Fruit fly (Drosophila melanogaster) whole organism, prepupa: ENCODE data around the gene CG11584.

Experiments used
- CG10631 ChIP-seq: fragments of 200-800 bp; sonication (Bioruptor generic); optimal IDR thresholded peaks from 2 replicates; lab custom pipeline; 2016; ENCODE audit warnings: missing biosample characterization, missing genetic modification characterization
- CG11902 ChIP-seq: fragments of 200-800 bp; sonication (Bioruptor generic); optimal IDR thresholded peaks from 3 replicates; lab custom pipeline; 2016; ENCODE audit warnings: missing biosample characterization, missing genetic modification characterization
- CG15336 ChIP-seq: fragments of 200-800 bp; sonication (Bioruptor generic); IDR thresholded peaks from 2 replicates; pipeline ENCODE4 v1.3.6; 2022; ENCODE audit warnings: missing biosample characterization, missing genetic modification characterization
- CG1621 ChIP-seq: fragments of 200-800 bp; sonication (Bioruptor generic); optimal IDR thresholded peaks from 3 replicates; lab custom pipeline; 2018; ENCODE audit warnings: missing biosample characterization, mild to moderate bottlenecking, missing genetic modification characterization
- CG16779 ChIP-seq: fragments of 200-800 bp; sonication (Bioruptor generic); optimal IDR thresholded peaks from 3 replicates; lab custom pipeline; 2017; ENCODE audit warnings: missing biosample characterization, mild to moderate bottlenecking, missing genetic modification characterization
- CG3032 ChIP-seq: fragments of 200-800 bp; optimal IDR thresholded peaks from 2 replicates; lab custom pipeline; 2019; ENCODE audit warnings: missing biosample characterization, mild to moderate bottlenecking, missing genetic modification characterization, moderate library complexity
- CG31627 ChIP-seq: fragments of 200-800 bp; sonication (Bioruptor generic); optimal IDR thresholded peaks from 3 replicates; lab custom pipeline; 2016; ENCODE audit warnings: missing biosample characterization, missing genetic modification characterization
- CG32006 ChIP-seq: fragments of 200-800 bp; sonication (Bioruptor generic); optimal IDR thresholded peaks from 3 replicates; lab custom pipeline; 2017; ENCODE audit warnings: missing biosample characterization, mild to moderate bottlenecking, missing genetic modification characterization
- CG34406 ChIP-seq: fragments of 200-800 bp; sonication (Bioruptor generic); optimal IDR thresholded peaks from 3 replicates; lab custom pipeline; 2016; ENCODE audit warnings: missing biosample characterization, missing genetic modification characterization
- CG3919 ChIP-seq: fragments of 200-800 bp; sonication (Bioruptor generic); optimal IDR thresholded peaks from 3 replicates; lab custom pipeline; 2016; ENCODE audit warnings: missing biosample characterization, missing genetic modification characterization
- CG4318 ChIP-seq: fragments of 200-800 bp; sonication (Bioruptor generic); optimal IDR thresholded peaks from 3 replicates; lab custom pipeline; 2017; ENCODE audit warnings: missing biosample characterization, mild to moderate bottlenecking, missing genetic modification characterization
- CG6163 ChIP-seq: fragments of 200-800 bp; sonication (Bioruptor generic); IDR thresholded peaks from 3 replicates; pipeline ENCODE4 v1.3.6; 2022; ENCODE audit warnings: missing biosample characterization, missing genetic modification characterization
- CG6276 ChIP-seq: fragments of 200-800 bp; sonication (Bioruptor generic); optimal IDR thresholded peaks from 2 replicates; lab custom pipeline; 2017; ENCODE audit warnings: missing biosample characterization, mild to moderate bottlenecking, missing genetic modification characterization
- CG6792 ChIP-seq: fragments of 200-800 bp; sonication (Bioruptor generic); optimal IDR thresholded peaks from 3 replicates; lab custom pipeline; 2016; ENCODE audit warnings: missing biosample characterization, missing genetic modification characterization
- CG6808 ChIP-seq: fragments of 200-800 bp; sonication (Bioruptor generic); optimal IDR thresholded peaks from 3 replicates; lab custom pipeline; 2017; ENCODE audit warnings: missing biosample characterization, missing genetic modification characterization, mild to moderate bottlenecking, moderate library complexity, missing genetic modification reagents
- CG6854 ChIP-seq: fragments of 200-800 bp; sonication (Bioruptor generic); optimal IDR thresholded peaks from 2 replicates; lab custom pipeline; 2017; ENCODE audit warnings: missing biosample characterization, mild to moderate bottlenecking, missing genetic modification characterization
- CG7368 ChIP-seq: fragments of 200-800 bp; sonication (Bioruptor generic); optimal IDR thresholded peaks from 3 replicates; lab custom pipeline; 2016; ENCODE audit warnings: missing biosample characterization, missing genetic modification characterization
- CG8119 ChIP-seq: fragments of 200-800 bp; sonication (Bioruptor generic); IDR thresholded peaks from 3 replicates; pipeline ENCODE4 v1.3.6; 2022; ENCODE audit warnings: missing biosample characterization, missing genetic modification characterization
- CG8319 ChIP-seq: fragments of 200-800 bp; sonication (Bioruptor generic); optimal IDR thresholded peaks from 3 replicates; lab custom pipeline; 2016; ENCODE audit warnings: missing biosample characterization, missing genetic modification characterization
- CG8632 ChIP-seq: fragments of 200-800 bp; sonication (Bioruptor generic); optimal IDR thresholded peaks from 3 replicates; lab custom pipeline; 2016; ENCODE audit warnings: missing biosample characterization, missing genetic modification characterization
- CG9139 ChIP-seq: fragments of 200-800 bp; sonication (Bioruptor generic); optimal IDR thresholded peaks from 3 replicates; lab custom pipeline; 2017; ENCODE audit warnings: missing biosample characterization, mild to moderate bottlenecking, missing genetic modification characterization
- Eip75B ChIP-seq: fragments of 200-800 bp; sonication (Bioruptor generic); optimal IDR thresholded peaks from 3 replicates; lab custom pipeline; 2016; ENCODE audit warnings: missing biosample characterization, missing genetic modification characterization
- Eip93F ChIP-seq: fragments of 200-800 bp; sonication (Bioruptor generic); optimal IDR thresholded peaks from 2 replicates; lab custom pipeline; 2016; ENCODE audit warnings: missing biosample characterization, mild to moderate bottlenecking, missing genetic modification characterization
- Ets21C ChIP-seq: fragments of 200-800 bp; sonication (Bioruptor generic); optimal IDR thresholded peaks from 3 replicates; lab custom pipeline; 2016; ENCODE audit warnings: missing biosample characterization, missing genetic modification characterization
- Ets96B ChIP-seq: fragments of 200-800 bp; optimal IDR thresholded peaks from 2 replicates; lab custom pipeline; 2019; ENCODE audit warnings: missing biosample characterization, mild to moderate bottlenecking, missing genetic modification characterization, moderate library complexity
- Hr4 ChIP-seq: fragments of 200-800 bp; sonication (Bioruptor generic); optimal IDR thresholded peaks from 3 replicates; lab custom pipeline; 2016; ENCODE audit warnings: missing biosample characterization, missing genetic modification characterization
- Lpt ChIP-seq: fragments of 200-800 bp; sonication (Bioruptor generic); optimal IDR thresholded peaks from 3 replicates; lab custom pipeline; 2016; ENCODE audit warnings: missing biosample characterization, missing genetic modification characterization
- Met ChIP-seq: fragments of 200-800 bp; sonication (Bioruptor generic); optimal IDR thresholded peaks from 3 replicates; lab custom pipeline; 2016; ENCODE audit warnings: missing biosample characterization, missing genetic modification characterization
- OdsH ChIP-seq: fragments of 200-800 bp; sonication (Bioruptor generic); optimal IDR thresholded peaks from 3 replicates; lab custom pipeline; 2016; ENCODE audit warnings: missing biosample characterization, missing genetic modification characterization
- Sox14 ChIP-seq: fragments of 200-800 bp; sonication (Bioruptor generic); optimal IDR thresholded peaks from 3 replicates; lab custom pipeline; 2016; ENCODE audit warnings: missing biosample characterization, missing genetic modification characterization
- Sox15 ChIP-seq: fragments of 200-800 bp; sonication (Bioruptor generic); optimal IDR thresholded peaks from 3 replicates; lab custom pipeline; 2016; ENCODE audit warnings: missing biosample characterization, missing genetic modification characterization
- achi ChIP-seq: fragments of 200-800 bp; sonication (Bioruptor generic); optimal IDR thresholded peaks from 3 replicates; lab custom pipeline; 2016; ENCODE audit warnings: missing biosample characterization, missing genetic modification characterization
- acj6 ChIP-seq: fragments of 200-800 bp; sonication (Bioruptor generic); optimal IDR thresholded peaks from 3 replicates; lab custom pipeline; 2016; ENCODE audit warnings: missing biosample characterization, missing genetic modification characterization
- cyc ChIP-seq: fragments of 200-800 bp; sonication (Bioruptor generic); optimal IDR thresholded peaks from 3 replicates; lab custom pipeline; 2016; ENCODE audit warnings: missing biosample characterization, missing genetic modification characterization
- dac ChIP-seq: fragments of 200-800 bp; sonication (Bioruptor generic); optimal IDR thresholded peaks from 2 replicates; lab custom pipeline; 2017; ENCODE audit warnings: missing biosample characterization, mild to moderate bottlenecking, missing genetic modification characterization
- dsx ChIP-seq: fragments of 200-800 bp; optimal IDR thresholded peaks from 3 replicates; lab custom pipeline; 2019; ENCODE audit warnings: missing biosample characterization, mild to moderate bottlenecking, missing genetic modification characterization, moderate library complexity; ENCODE audit not compliant: poor library complexity, severe bottlenecking
- eg ChIP-seq: fragments of 200-800 bp; sonication (Bioruptor generic); IDR thresholded peaks from 3 replicates; pipeline ENCODE4 v1.3.6; 2022; ENCODE audit warnings: missing biosample characterization, missing genetic modification characterization
- esn ChIP-seq: fragments of 200-800 bp; sonication (Bioruptor generic); optimal IDR thresholded peaks from 2 replicates; lab custom pipeline; 2016; ENCODE audit warnings: missing biosample characterization, mild to moderate bottlenecking, missing genetic modification characterization, moderate library complexity
- fkh ChIP-seq: fragments of 200-800 bp; sonication (Bioruptor generic); optimal IDR thresholded peaks from 3 replicates; lab custom pipeline; 2017; ENCODE audit warnings: missing biosample characterization, mild to moderate bottlenecking, missing genetic modification characterization, moderate library complexity
- lz ChIP-seq: fragments of 200-800 bp; sonication (Bioruptor generic); optimal IDR thresholded peaks from 3 replicates; lab custom pipeline; 2016; ENCODE audit warnings: missing biosample characterization, missing genetic modification characterization
- net ChIP-seq: fragments of 200-800 bp; sonication (Bioruptor generic); optimal IDR thresholded peaks from 3 replicates; lab custom pipeline; 2016; ENCODE audit warnings: missing biosample characterization, missing genetic modification characterization
- pdm3 ChIP-seq: fragments of 200-800 bp; sonication (Bioruptor generic); optimal IDR thresholded peaks from 3 replicates; lab custom pipeline; 2016; ENCODE audit warnings: missing biosample characterization, missing genetic modification characterization
- spab ChIP-seq: fragments of 200-800 bp; sonication (Bioruptor generic); optimal IDR thresholded peaks from 2 replicates; lab custom pipeline; 2017; ENCODE audit warnings: missing biosample characterization, mild to moderate bottlenecking, missing genetic modification characterization, missing genetic modification reagents
- ss ChIP-seq, 2 experiments: fragments of 200-800 bp; sonication (Bioruptor generic); optimal IDR thresholded peaks; 2 replicates in 1 of 2; 3 replicates in 1 of 2; lab custom pipeline; 2017 to 2018; ENCODE audit warnings: mild to moderate bottlenecking in 2 of 2, missing biosample characterization in 2 of 2, missing genetic modification characterization in 2 of 2, moderate library complexity in 1 of 2
- svp ChIP-seq: fragments of 200-800 bp; sonication (Bioruptor generic); peaks from one replicate; lab custom pipeline; 2016; ENCODE audit warnings: missing biosample characterization, missing genetic modification characterization
- topi ChIP-seq: fragments of 200-800 bp; sonication (Bioruptor generic); optimal IDR thresholded peaks from 3 replicates; lab custom pipeline; 2016; ENCODE audit warnings: missing biosample characterization, missing genetic modification characterization
- vri ChIP-seq: fragments of 200-800 bp; sonication (Bioruptor generic); optimal IDR thresholded peaks from 3 replicates; lab custom pipeline; 2016; ENCODE audit warnings: missing biosample characterization, mild to moderate bottlenecking, missing genetic modification characterization

Gene CG11584

DNA sequence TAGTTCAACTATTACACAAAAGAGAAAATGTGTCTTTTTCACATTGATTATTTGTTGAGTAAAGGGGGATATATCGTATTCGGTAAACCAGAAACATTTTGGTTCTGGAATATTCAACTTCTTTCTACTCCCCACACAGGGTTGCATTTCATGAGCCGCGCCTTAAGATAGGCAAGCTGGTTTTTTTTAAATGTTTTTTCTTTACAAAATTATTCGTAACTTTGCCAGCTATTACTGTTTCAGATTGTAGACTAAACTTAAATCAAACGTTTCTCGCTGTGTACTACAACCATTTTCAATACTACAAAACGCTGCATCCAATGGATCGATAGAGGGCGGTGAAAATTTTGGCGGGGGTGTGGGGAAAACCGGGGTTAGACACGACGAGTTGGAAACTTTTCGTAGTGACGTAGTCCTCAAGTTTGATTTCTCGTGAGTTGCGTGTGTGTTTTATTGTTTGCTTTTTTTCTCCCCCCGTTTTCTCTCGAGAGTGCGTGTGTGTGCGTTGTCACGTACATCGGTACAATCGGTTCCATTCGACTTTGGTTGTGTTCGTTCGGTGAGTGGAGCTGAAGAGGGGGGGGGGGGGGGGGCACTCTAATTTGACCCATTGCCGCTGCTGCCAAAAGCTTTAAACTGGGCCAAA, 32.8 kb downstream of the CG11584 start (continued):
- peak; percentile 39 for TF ChIP-seq CG3919 (GFP tag; lab: Kevin White, UChicago)
- TF ChIP-seq, all 60 proteins: peak for 22

DNA sequence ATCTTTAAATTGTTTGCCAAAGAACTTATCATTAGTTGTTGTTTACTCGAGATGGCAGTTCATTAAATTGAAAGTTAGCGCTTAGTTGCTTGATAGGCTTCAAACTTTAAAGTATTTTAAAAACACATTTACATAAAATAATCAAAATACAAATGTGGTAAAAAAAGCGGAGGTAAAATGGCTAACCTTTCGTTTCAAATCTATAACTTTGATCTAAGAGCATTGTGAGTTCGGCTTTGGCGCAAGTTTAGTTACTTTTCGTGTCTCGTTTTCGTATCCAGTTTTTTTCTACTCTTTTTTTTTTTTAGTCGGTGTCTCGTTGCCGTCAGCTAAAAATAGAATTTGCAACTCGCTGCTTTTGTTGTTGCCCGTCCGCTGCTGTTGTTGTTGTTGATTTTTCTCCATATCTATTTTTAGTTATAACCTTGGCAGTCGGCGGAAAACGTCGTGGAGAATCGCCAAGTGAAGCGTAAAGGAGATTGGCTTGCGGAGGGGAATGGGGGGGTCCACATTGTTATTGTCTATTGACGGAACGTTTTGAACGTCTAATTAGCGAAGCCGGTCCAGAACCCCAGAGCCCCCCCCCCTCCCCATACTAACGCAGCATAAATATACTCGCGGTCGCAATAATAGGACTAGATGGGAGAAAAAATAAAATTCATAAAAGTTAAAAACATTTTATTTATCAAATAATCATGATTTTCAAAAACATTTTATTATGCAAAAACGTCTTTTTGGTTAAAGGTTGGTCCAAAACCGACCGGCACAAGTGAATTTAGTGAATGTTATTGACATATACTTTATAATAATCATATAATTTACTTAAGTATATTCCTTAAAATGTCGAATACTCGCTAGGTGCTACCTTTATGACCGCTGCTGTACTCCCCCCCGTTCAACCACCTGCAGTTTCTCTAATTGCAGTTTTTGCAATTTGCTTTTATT, 33.9 kb downstream of the CG11584 start:
- peak; percentile 61 for TF ChIP-seq CG3919 (GFP tag; lab: Kevin White, UChicago)
- TF ChIP-seq CG3032 (tag; lab: Kevin White, UChicago): peak; percentile 75
- TF ChIP-seq fkh (GFP tag; lab: Kevin White, UChicago): no peak
- peak; percentile 47 for TF ChIP-seq pdm3 (GFP tag; lab: Kevin White, UChicago)
- TF ChIP-seq CG8319 (GFP tag; lab: Kevin White, UChicago): no peak
- peak; percentile 43 for TF ChIP-seq Hr4 (GFP tag; lab: Kevin White, UChicago)
- TF ChIP-seq dsx (GFP tag; lab: Kevin White, UChicago): peak; percentile 72
- TF ChIP-seq Eip75B (GFP tag; lab: Kevin White, UChicago): no peak
- TF ChIP-seq CG7368: no peak
- peak; percentile 69 for TF ChIP-seq acj6 (GFP tag; lab: Kevin White, UChicago)
- no peak for TF ChIP-seq svp
- peak; percentile 84 for TF ChIP-seq eg
- peak; percentile 15 for TF ChIP-seq Met
- TF ChIP-seq CG31627 (GFP tag; lab: Kevin White, UChicago): no peak
- peak; percentile 73 for TF ChIP-seq CG10631 (GFP tag; lab: Kevin White, UChicago)
- TF ChIP-seq CG32006 (GFP tag; lab: Kevin White, UChicago): peak; percentile 91
- TF ChIP-seq esn (GFP tag; lab: Kevin White, UChicago): no peak
- peak; percentile 21 for TF ChIP-seq CG9139 (GFP tag; lab: Kevin White, UChicago)
- peak; percentile 80 for TF ChIP-seq CG6163
- TF ChIP-seq CG8632: peak; percentile 32
- peak; percentile 13 for TF ChIP-seq CG6792 (GFP tag; lab: Kevin White, UChicago)
- peak; percentile 65 for TF ChIP-seq spab (GFP tag; lab: Kevin White, UChicago)
- TF ChIP-seq CG15336 (GFP tag; lab: Robert Waterston, UW): peak; percentile 88
- peak; percentile 69 for TF ChIP-seq dac
- TF ChIP-seq Ets96B: peak; percentile 75
- TF ChIP-seq CG6854 (GFP tag; lab: Kevin White, UChicago): peak; percentile 13
- TF ChIP-seq CG8119 (GFP tag; lab: Robert Waterston, UW): peak; percentile 86
- no peak for TF ChIP-seq Sox15
- TF ChIP-seq CG16779 (tag; lab: Kevin White, UChicago): peak; percentile 80
- no peak for TF ChIP-seq CG11902
- TF ChIP-seq CG34406 (GFP tag; lab: Kevin White, UChicago): peak; percentile 46
- peak; percentile 71 for TF ChIP-seq achi (GFP tag; lab: Kevin White, UChicago)
- no peak for TF ChIP-seq vri (GFP tag; lab: Kevin White, UChicago)
- TF ChIP-seq ss (GFP tag; optimal IDR thresholded peaks at IDR 0.05; lab: Kevin White, UChicago): peak; percentile 33 to 64
- peak; percentile 16 for TF ChIP-seq net (GFP tag; lab: Kevin White, UChicago)
- peak; percentile 47 for TF ChIP-seq CG1621 (tag; lab: Kevin White, UChicago)
- TF ChIP-seq CG4318: peak; percentile 69
- TF ChIP-seq Eip93F (GFP tag; lab: Kevin White, UChicago): no peak
- TF ChIP-seq CG6276 (GFP tag; lab: Kevin White, UChicago): peak; percentile 87
- peak; percentile 2 for TF ChIP-seq lz
- TF ChIP-seq OdsH (GFP tag; lab: Kevin White, UChicago): peak; percentile 71
- no peak for TF ChIP-seq Ets21C (GFP tag; lab: Kevin White, UChicago)
- peak; percentile 71 for TF ChIP-seq CG6808 (GFP tag; lab: Kevin White, UChicago)
- peak; percentile 64 for TF ChIP-seq Lpt (GFP tag; lab: Kevin White, UChicago)
- TF ChIP-seq Sox14 (GFP tag; lab: Kevin White, UChicago): peak; percentile 39
- TF ChIP-seq cyc (GFP tag; lab: Kevin White, UChicago): no peak
- no peak for TF ChIP-seq topi (GFP tag; lab: Kevin White, UChicago)
